Worm (Caenorhabditis elegans) whole organism, late embryonic: ENCODE data around the gene T19H12.3.

Experiments used
- K02D7.2 ChIP-seq: sonication (generic microtip); optimal IDR thresholded peaks from 2 replicates; lab custom pipeline; 2017; ENCODE audit warnings: mild to moderate bottlenecking, missing genetic modification characterization, missing compliant biosample characterization
- ceh-31 ChIP-seq: sonication (generic microtip); optimal IDR thresholded peaks from 2 replicates; lab custom pipeline; 2016; ENCODE audit warnings: missing genetic modification characterization, missing compliant biosample characterization
- ceh-48 ChIP-seq: sonication (generic microtip); optimal IDR thresholded peaks from 2 replicates; lab custom pipeline; 2016; ENCODE audit warnings: missing genetic modification characterization, inconsistent platforms, missing compliant biosample characterization
- dmd-4 ChIP-seq: sonication (generic microtip); optimal IDR thresholded peaks from 2 replicates; lab custom pipeline; 2016; ENCODE audit warnings: borderline replicate concordance, missing genetic modification characterization, missing compliant biosample characterization
- ets-4 ChIP-seq: sonication (generic microtip); optimal IDR thresholded peaks from 2 replicates; lab custom pipeline; 2016; ENCODE audit warnings: missing genetic modification characterization, missing compliant biosample characterization
- gmeb-2 ChIP-seq: sonication (generic microtip); optimal IDR thresholded peaks from 2 replicates; lab custom pipeline; 2016; ENCODE audit warnings: missing genetic modification characterization, inconsistent platforms, missing compliant biosample characterization
- hlh-30 ChIP-seq: sonication (generic microtip); optimal IDR thresholded peaks from 2 replicates; lab custom pipeline; 2017; ENCODE audit warnings: antibody characterized with exemption, missing genetic modification characterization, missing compliant biosample characterization; ENCODE audit not compliant: insufficient read depth
- pha-4 ChIP-seq: fragments of 150-350 bp; optimal IDR thresholded peaks from 2 replicates; lab custom pipeline; 2018; ENCODE audit warnings: missing biosample characterization, missing genetic modification reagents, missing genetic modification characterization
- pqm-1 ChIP-seq: sonication (generic microtip); optimal IDR thresholded peaks from 2 replicates; lab custom pipeline; 2016; ENCODE audit warnings: missing genetic modification characterization, missing compliant biosample characterization
- rnt-1 ChIP-seq: sonication (generic microtip); optimal IDR thresholded peaks from 2 replicates; lab custom pipeline; 2016; ENCODE audit warnings: missing genetic modification characterization, missing compliant biosample characterization
- sox-2 ChIP-seq: fragments of 200-800 bp; sonication (Bioruptor generic); IDR thresholded peaks from 2 replicates; pipeline ENCODE4 v1.3.6; 2022; ENCODE audit warnings: missing genetic modification reagents, missing genetic modification characterization, missing compliant biosample characterization

DNA sequence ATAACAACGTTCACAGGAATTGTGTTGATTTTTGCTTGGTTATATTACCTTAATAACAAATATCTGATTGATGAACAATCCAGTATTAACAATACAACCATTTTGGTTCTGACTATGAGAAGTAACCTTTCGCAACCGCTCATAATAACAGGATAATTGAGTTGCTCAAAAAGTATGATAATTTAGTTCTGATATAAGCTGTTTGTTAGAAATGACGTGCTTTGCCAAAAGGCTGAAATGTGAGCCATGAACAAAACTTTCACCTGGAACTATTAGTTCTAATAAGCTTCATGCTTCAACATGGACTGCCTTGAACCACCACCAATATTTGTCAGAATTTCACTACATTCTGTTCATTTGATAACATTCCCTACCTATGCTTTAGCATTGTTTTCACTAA, 39.1 kb downstream of the T19H12.3 start, which contains the start of gene srh-20:
- TF ChIP-seq ceh-31 (tag; lab: Kevin White, UChicago) (no peak), gmeb-2 (no peak), rnt-1 (tag; lab: Kevin White, UChicago) (no peak), sox-2 (GFP tag; lab: Robert Waterston, UW) (no peak), dmd-4 (tag; lab: Kevin White, UChicago) (no peak), ets-4 (tag; lab: Kevin White, UChicago) (no peak), ceh-48 (tag; lab: Kevin White, UChicago) (no peak), pha-4 (tag; lab: Kevin White, UChicago) (no peak), K02D7.2 (no peak), hlh-30 (tag; lab: Kevin White, UChicago) (no peak), pqm-1 (tag; lab: Kevin White, UChicago) (no peak)
